Worm (Caenorhabditis elegans): ENCODE measurements around the gene mrps-18B.

mrps-18B gene

DNA sequence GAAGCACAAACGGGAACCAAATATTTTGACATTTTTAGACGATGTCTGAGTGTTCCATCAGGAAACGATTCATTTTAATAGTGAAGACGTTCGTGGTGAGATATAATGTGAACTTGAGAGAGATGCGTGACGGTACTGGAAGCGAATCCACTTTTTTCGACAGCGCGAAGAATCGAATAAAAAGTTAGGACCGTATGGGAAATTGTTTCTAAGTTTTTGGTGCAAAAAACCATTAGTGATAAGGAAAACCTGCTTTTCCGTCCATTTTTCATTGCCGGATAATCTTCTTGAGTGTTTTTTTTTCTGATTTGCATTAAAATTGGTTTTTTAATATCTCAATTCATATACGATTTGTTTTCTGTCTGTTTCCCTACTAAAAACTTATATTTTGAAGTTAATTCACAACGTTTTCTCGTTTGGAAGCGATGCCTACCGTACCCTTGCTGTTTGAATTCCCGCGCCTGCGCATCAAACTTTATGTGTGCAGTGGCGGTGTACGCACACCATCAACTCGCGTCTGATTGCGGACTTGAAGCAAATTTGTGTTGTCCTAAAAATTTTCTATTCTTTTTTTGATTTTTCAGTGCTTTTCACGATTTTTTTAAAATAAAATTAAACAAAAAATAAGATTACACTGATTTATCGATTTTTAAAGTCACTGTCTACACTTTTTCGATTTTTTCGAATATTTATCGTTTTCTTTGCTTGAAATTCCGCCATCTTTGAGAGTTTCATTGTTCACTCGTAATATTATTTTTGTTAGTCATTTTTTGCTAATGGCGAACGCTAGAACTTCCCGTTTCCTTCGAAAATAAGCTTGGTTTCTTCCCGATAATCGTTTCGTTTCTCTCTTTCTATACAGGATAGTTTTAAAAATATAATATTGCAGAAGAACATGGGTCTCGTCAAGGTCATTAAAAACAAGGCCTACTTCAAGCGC lies 43.8 kb downstream of the mrps-18B start, which contains the start of the genes col-38 and rpl-5:
Gene col-38, minus strand, starts transcription at position 51 of the 940 bp plus-strand sequence.
Gene rpl-5, plus strand, starts transcription at position 890 of the 940 bp plus-strand sequence.
- TF ChIP-seq nhr-28 (tag; optimal IDR thresholded peaks at IDR 0.05) (no peak), tbx-2 (tag; optimal IDR thresholded peaks at IDR 0.05) (peak; percentile 38), elt-3 (tag; optimal IDR thresholded peaks at IDR 0.05) (no peak), fos-1 (tag; optimal IDR thresholded peaks at IDR 0.05) (no peak), ZK546.5 (tag; optimal IDR thresholded peaks at IDR 0.05) (peak; percentile 84), nhr-237 (tag; optimal IDR thresholded peaks at IDR 0.05) (no peak), nhr-76 (tag; optimal IDR thresholded peaks at IDR 0.05) (no peak), mml-1 (tag; optimal IDR thresholded peaks at IDR 0.05) (no peak), skn-1 (tag; optimal IDR thresholded peaks at IDR 0.05) (peak; percentile 78), snpc-4 (tag; optimal IDR thresholded peaks at IDR 0.05) (peak; percentile 78), fkh-10 (GFP tag; optimal IDR thresholded peaks at IDR 0.05) (peak; percentile 83), unc-62 (GFP tag; optimal IDR thresholded peaks at IDR 0.05) (peak; percentile 28), ceh-28 (tag; optimal IDR thresholded peaks at IDR 0.05) (peak; percentile 64), mdl-1 (tag; optimal IDR thresholded peaks at IDR 0.05) (no peak), aly-2 (tag; optimal IDR thresholded peaks at IDR 0.05) (no peak), nfya-1 (tag; optimal IDR thresholded peaks at IDR 0.05; ENCODE audit: insufficient read depth) (peak; percentile 97), pha-4 (tag; optimal IDR thresholded peaks at IDR 0.05) (peak; percentile 99), daf-12 (tag; optimal IDR thresholded peaks at IDR 0.05) (no peak), nhr-12 (tag; optimal IDR thresholded peaks at IDR 0.05) (no peak), ceh-16 (tag; optimal IDR thresholded peaks at IDR 0.05) (no peak), nhr-11 (tag; optimal IDR thresholded peaks at IDR 0.05) (peak; percentile 73), nhr-67 (tag; optimal IDR thresholded peaks at IDR 0.05) (no peak), hmg-11 (tag; optimal IDR thresholded peaks at IDR 0.05) (peak; percentile 63), jun-1 (tag; optimal IDR thresholded peaks at IDR 0.05) (peak; percentile 66), zag-1 (tag; optimal IDR thresholded peaks at IDR 0.05) (no peak), ceh-9 (tag; optimal IDR thresholded peaks at IDR 0.05) (no peak), nhr-23 (tag; optimal IDR thresholded peaks at IDR 0.05) (peak; percentile 96), ama-1 (optimal IDR thresholded peaks at IDR 0.05) (peak; percentile 7), egl-5 (tag; optimal IDR thresholded peaks at IDR 0.05) (peak; percentile 87), nhr-43 (tag; optimal IDR thresholded peaks at IDR 0.05; ENCODE audit: poor library complexity, severe bottlenecking) (peak; percentile 66), lin-39 (tag; optimal IDR thresholded peaks at IDR 0.05) (peak; percentile 93), elt-1 (tag; optimal IDR thresholded peaks at IDR 0.05) (peak; percentile 23), unc-39 (tag; optimal IDR thresholded peaks at IDR 0.05) (no peak), nhr-77 (tag; optimal IDR thresholded peaks at IDR 0.05) (no peak), lin-15B (tag; optimal IDR thresholded peaks at IDR 0.05) (peak; percentile 97), pqm-1 (tag; optimal IDR thresholded peaks at IDR 0.05) (peak; percentile 51), elt-2 (tag; optimal IDR thresholded peaks at IDR 0.05) (peak; percentile 72), R02D3.7 (tag; optimal IDR thresholded peaks at IDR 0.05) (peak; percentile 73), eor-1 (tag; optimal IDR thresholded peaks at IDR 0.05) (no peak), ztf-11 (tag; optimal IDR thresholded peaks at IDR 0.05) (no peak), lsy-12 (tag; optimal IDR thresholded peaks at IDR 0.05) (peak; percentile 77), sea-2 (GFP tag; optimal IDR thresholded peaks at IDR 0.05) (no peak), nhr-25 (tag; optimal IDR thresholded peaks at IDR 0.05) (peak; percentile 94), ztf-4 (tag; optimal IDR thresholded peaks at IDR 0.05) (peak; percentile 2)
